Worm (Caenorhabditis elegans) whole organism, young adult: ENCODE results near the gene Y66D12A.11.

ENCODE experiments used
- Y53F4B.3 ChIP-seq: fragments of 200-800 bp; sonication (Bioruptor generic); IDR thresholded peaks from 2 replicates; pipeline ENCODE4 v1.3.6; 2022; ENCODE audit warnings: missing genetic modification reagents, missing genetic modification characterization, missing compliant biosample characterization
- rcor-1 ChIP-seq: fragments of 200-800 bp; sonication (Bioruptor generic); IDR thresholded peaks from 2 replicates; pipeline ENCODE4 v1.3.6; 2022; ENCODE audit warnings: missing genetic modification reagents, missing genetic modification characterization, missing compliant biosample characterization
- ztf-28 ChIP-seq: fragments of 200-800 bp; sonication (Bioruptor generic); IDR thresholded peaks from 2 replicates; pipeline ENCODE4 v1.3.6; 2022; ENCODE audit warnings: missing genetic modification reagents, missing genetic modification characterization, missing compliant biosample characterization

DNA sequence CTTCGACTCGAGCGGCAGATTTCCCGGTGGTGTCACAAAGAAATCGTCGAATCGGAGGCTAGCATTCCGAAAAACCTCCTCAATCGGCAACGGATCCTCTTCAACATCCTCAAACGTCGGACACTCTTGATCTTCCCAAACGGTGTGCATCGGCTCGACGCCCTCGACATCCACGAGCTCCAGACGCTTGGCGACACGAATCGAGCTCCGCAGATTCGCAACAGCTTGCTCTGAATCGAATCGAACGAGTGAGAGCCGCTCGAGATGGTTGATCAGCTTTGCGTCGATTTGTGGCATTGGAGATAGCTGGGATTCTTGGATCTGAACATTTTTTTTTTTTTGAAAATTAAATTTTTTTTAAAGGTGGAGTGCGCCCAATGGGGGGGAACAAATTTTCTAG, 16.1 kb downstream of the Y66D12A.11 start:
- no peak for TF ChIP-seq rcor-1 (GFP tag; lab: Robert Waterston, UW)
- no peak for TF ChIP-seq Y53F4B.3 (GFP tag; lab: Robert Waterston, UW)
- TF ChIP-seq ztf-28 (GFP tag; lab: Robert Waterston, UW) = no peak
